Fruit fly (Drosophila melanogaster): ENCODE measurements around the gene CG11977.
A peak's percentile ranks its signal among the peaks of the same experiment; 100 is the strongest.

The CG11977 gene

DNA sequence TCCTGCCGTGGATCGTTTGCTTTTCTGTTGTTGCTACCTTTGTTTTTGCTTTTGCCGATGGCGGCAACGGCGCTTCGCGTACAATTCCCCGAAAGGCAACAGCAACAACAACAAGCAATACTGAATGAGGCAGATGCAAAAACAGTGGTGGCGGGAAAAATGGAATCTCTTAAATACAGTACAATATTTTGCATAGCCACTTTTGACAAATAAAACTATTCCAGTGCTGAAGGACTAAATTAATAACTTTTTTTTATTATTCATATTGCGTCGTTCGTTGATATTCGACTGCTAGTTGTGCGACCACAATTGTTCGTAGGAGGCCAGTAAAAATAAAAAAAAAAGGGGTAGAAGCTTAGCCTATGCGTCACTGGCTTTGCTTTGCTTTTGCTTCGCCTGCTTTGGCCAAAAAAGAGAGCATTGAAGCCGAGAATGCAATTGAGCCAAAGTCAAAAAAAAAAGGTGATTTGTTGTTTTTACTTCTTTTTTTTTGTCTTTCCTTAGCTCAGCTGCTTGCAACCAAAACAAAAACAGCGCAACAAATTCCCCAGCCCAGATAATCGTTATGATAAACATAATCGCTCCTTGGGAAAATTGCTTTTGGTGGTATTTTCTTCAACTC lies 34.4 kb downstream of the CG11977 start (continued):
- TF ChIP-seq D (optimal IDR thresholded peaks at IDR 0.05) = peak; percentile 7
- TF ChIP-seq D (GFP tag; optimal IDR thresholded peaks at IDR 0.05) = peak; percentile 83
- TF ChIP-seq CG9797 (GFP tag; optimal IDR thresholded peaks at IDR 0.05) = no peak
- TF ChIP-seq salm (tag; optimal IDR thresholded peaks at IDR 0.05) = peak; percentile 85
- TF ChIP-seq CG11093 (GFP tag; IDR thresholded peaks at IDR 0.05) = peak; percentile 89
- TF ChIP-seq CG18619 (GFP tag; optimal IDR thresholded peaks at IDR 0.05) = peak; percentile 81
- TF ChIP-seq Abd-B (GFP tag; optimal IDR thresholded peaks at IDR 0.05) = peak; percentile 75
- TF ChIP-seq Hsf (GFP tag; optimal IDR thresholded peaks at IDR 0.05) = peak; percentile 90
- TF ChIP-seq slou (GFP tag; optimal IDR thresholded peaks at IDR 0.05) = peak; percentile 28
- TF ChIP-seq CG13424 (tag; optimal IDR thresholded peaks at IDR 0.05) = peak; percentile 86
- TF ChIP-seq Aef1 (GFP tag; IDR thresholded peaks at IDR 0.05) = peak; percentile 92
- TF ChIP-seq Ravus (GFP tag; IDR thresholded peaks at IDR 0.05) = peak; percentile 55
- TF ChIP-seq CG32767 (GFP tag; IDR thresholded peaks at IDR 0.05) = peak; percentile 90
- peak; percentile 90 for TF ChIP-seq Atf6 (GFP tag; IDR thresholded peaks at IDR 0.05)
- peak; percentile 59 for TF ChIP-seq CG2116 (GFP tag; optimal IDR thresholded peaks at IDR 0.05)
- peak; percentile 86 for TF ChIP-seq CG43689 (GFP tag; IDR thresholded peaks at IDR 0.05)
- peak; percentile 80 for TF ChIP-seq CHES-1-like (GFP tag; optimal IDR thresholded peaks at IDR 0.05)
- peak; percentile 84 for TF ChIP-seq CG32532 (GFP tag; IDR thresholded peaks at IDR 0.05)
- TF ChIP-seq Ssrp (tag; optimal IDR thresholded peaks at IDR 0.05) = peak; percentile 82
- no peak for TF ChIP-seq mld (GFP tag; IDR thresholded peaks at IDR 0.05; ENCODE audit: partially characterized antibody)
- TF ChIP-seq bigmax (GFP tag; optimal IDR thresholded peaks at IDR 0.05) = no peak
- peak; percentile 44 for TF ChIP-seq CG12744 (GFP tag; optimal IDR thresholded peaks at IDR 0.05)
- peak; percentile 38 for TF ChIP-seq Ets97D (GFP tag; optimal IDR thresholded peaks at IDR 0.05)
- TF ChIP-seq Sox100B (GFP tag; optimal IDR thresholded peaks at IDR 0.05) = peak; percentile 87
- no peak for TF ChIP-seq HLHmδ (GFP tag; optimal IDR thresholded peaks at IDR 0.05)
- TF ChIP-seq gem (tag; optimal IDR thresholded peaks at IDR 0.05) = peak; percentile 91
- TF ChIP-seq NC2β (GFP tag; optimal IDR thresholded peaks at IDR 0.05) = peak; percentile 73
- peak; percentile 80 for TF ChIP-seq vfl (GFP tag; optimal IDR thresholded peaks at IDR 0.05)
- peak; percentile 63 for TF ChIP-seq CG10462 (GFP tag; optimal IDR thresholded peaks at IDR 0.05)
- peak; percentile 46 for TF ChIP-seq pros (GFP tag; optimal IDR thresholded peaks at IDR 0.05)
- TF ChIP-seq CG11695 (GFP tag; IDR thresholded peaks at IDR 0.05) = peak; percentile 95
- peak; percentile 76 for TF ChIP-seq tx (GFP tag; optimal IDR thresholded peaks at IDR 0.05)
- peak; percentile 80 for TF ChIP-seq danr (GFP tag; IDR thresholded peaks at IDR 0.05)
- TF ChIP-seq CG15601 (tag; optimal IDR thresholded peaks at IDR 0.05) = peak; percentile 61
- peak; percentile 79 for TF ChIP-seq CG12155 (GFP tag; optimal IDR thresholded peaks at IDR 0.05)
- peak; percentile 74 for TF ChIP-seq eyg (GFP tag; optimal IDR thresholded peaks at IDR 0.05)
- peak; percentile 75 for TF ChIP-seq D19A (tag; optimal IDR thresholded peaks at IDR 0.05)
- no peak for TF ChIP-seq CG14965 (GFP tag; optimal IDR thresholded peaks at IDR 0.05; ENCODE audit: borderline replicate concordance)
- no peak for TF ChIP-seq CG14860 (GFP tag; IDR thresholded peaks at IDR 0.05; ENCODE audit: partially characterized antibody)
- no peak for TF ChIP-seq CG8359 (GFP tag; optimal IDR thresholded peaks at IDR 0.05; ENCODE audit: borderline replicate concordance)
- TF ChIP-seq wdn (GFP tag; IDR thresholded peaks at IDR 0.05) = peak; percentile 84; the same call in 1 of the 2 replicates
- peak; percentile 85; the same call in 2 of the 3 replicates for TF ChIP-seq CG3726 (GFP tag; IDR thresholded peaks at IDR 0.05)
- TF ChIP-seq CG31365 (tag; optimal IDR thresholded peaks at IDR 0.05) = peak; percentile 66
- TF ChIP-seq ro (GFP tag; IDR thresholded peaks at IDR 0.05) = peak; percentile 65
- peak; percentile 87 for TF ChIP-seq org-1 (GFP tag; optimal IDR thresholded peaks at IDR 0.05)
- peak; percentile 83 for TF ChIP-seq CG6813 (GFP tag; optimal IDR thresholded peaks at IDR 0.05)
- peak; percentile 60; the same call in 1 of the 2 replicates for TF ChIP-seq CG10321 (GFP tag; IDR thresholded peaks at IDR 0.05)
- TF ChIP-seq CG3281 (GFP tag; optimal IDR thresholded peaks at IDR 0.05) = peak; percentile 85
- TF ChIP-seq pzg (GFP tag; optimal IDR thresholded peaks at IDR 0.05) = peak; percentile 1
- peak; percentile 95 for TF ChIP-seq sqz (GFP tag; optimal IDR thresholded peaks at IDR 0.05)
